Worm (Caenorhabditis elegans) whole organism, late embryonic: ENCODE results near the gene F53C3.1.

Experiments
- F13H6.1 ChIP-seq: sonication (generic microtip); optimal IDR thresholded peaks from 2 replicates; lab custom pipeline; 2016; ENCODE audit warnings: missing genetic modification characterization, missing compliant biosample characterization
- ama-1 ChIP-seq: fragments of 150-350 bp; optimal IDR thresholded peaks from 2 replicates; lab custom pipeline; 2014
- ceh-19 ChIP-seq: fragments of 200-800 bp; sonication (Bioruptor generic); optimal IDR thresholded peaks from 2 replicates; lab custom pipeline; 2018; ENCODE audit warnings: mild to moderate bottlenecking, missing genetic modification characterization, missing compliant biosample characterization
- ceh-2 ChIP-seq: sonication (generic microtip); optimal IDR thresholded peaks from 2 replicates; lab custom pipeline; 2016; ENCODE audit warnings: missing genotype, missing genetic modification characterization, missing compliant biosample characterization
- ceh-45 ChIP-seq: fragments of 200-800 bp; sonication (Bioruptor generic); IDR thresholded peaks from 2 replicates; pipeline ENCODE4 v1.3.6; 2022; ENCODE audit warnings: missing genetic modification reagents, missing genetic modification characterization, missing compliant biosample characterization
- dmd-4 ChIP-seq: sonication (generic microtip); optimal IDR thresholded peaks from 2 replicates; lab custom pipeline; 2016; ENCODE audit warnings: borderline replicate concordance, missing genetic modification characterization, missing compliant biosample characterization
- ets-4 ChIP-seq: sonication (generic microtip); optimal IDR thresholded peaks from 2 replicates; lab custom pipeline; 2016; ENCODE audit warnings: missing genetic modification characterization, missing compliant biosample characterization
- eyg-1 ChIP-seq: sonication (generic microtip); optimal IDR thresholded peaks from 2 replicates; lab custom pipeline; 2016; ENCODE audit warnings: missing genotype, missing genetic modification characterization, missing compliant biosample characterization
- lin-11 ChIP-seq: fragments of 200-800 bp; sonication (Bioruptor generic); optimal IDR thresholded peaks from 2 replicates; lab custom pipeline; 2018; ENCODE audit warnings: mild to moderate bottlenecking, missing genetic modification characterization, missing compliant biosample characterization
- pqm-1 ChIP-seq: sonication (generic microtip); optimal IDR thresholded peaks from 2 replicates; lab custom pipeline; 2016; ENCODE audit warnings: missing genetic modification characterization, missing compliant biosample characterization
- ztf-16 ChIP-seq: sonication (generic microtip); optimal IDR thresholded peaks from 2 replicates; lab custom pipeline; 2017; ENCODE audit warnings: missing genetic modification characterization, missing compliant biosample characterization

DNA sequence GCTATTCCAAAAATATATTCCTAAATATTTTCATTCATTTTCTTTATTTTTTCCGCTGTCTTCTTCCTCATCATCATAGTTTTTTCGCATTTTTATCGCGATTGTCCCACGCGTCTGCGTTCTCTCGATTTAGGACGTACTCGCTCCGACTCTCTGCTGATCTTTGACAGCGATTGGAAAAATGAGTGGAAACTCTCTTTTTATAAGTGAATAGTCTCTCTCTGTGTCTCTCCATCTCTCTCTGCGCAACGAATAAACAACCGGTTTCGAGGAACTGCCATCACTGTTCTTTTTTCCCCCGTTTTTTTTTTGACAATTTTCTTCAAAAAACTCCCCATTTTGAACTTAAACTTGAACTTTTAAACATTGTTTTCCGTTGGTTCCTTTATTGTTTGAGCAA lies 39.5 kb downstream of the F53C3.1 start:
- no peak for TF ChIP-seq ztf-16 (tag; lab: Kevin White, UChicago)
- TF ChIP-seq ceh-2 (tag; lab: Kevin White, UChicago), result no peak
- no peak for TF ChIP-seq pqm-1 (tag; lab: Kevin White, UChicago)
- no peak for TF ChIP-seq ceh-45 (GFP tag; lab: Robert Waterston, UW)
- no peak for TF ChIP-seq lin-11
- TF ChIP-seq ceh-19, result no peak
- TF ChIP-seq ets-4 (tag; lab: Kevin White, UChicago), result no peak
- no peak for TF ChIP-seq dmd-4 (tag; lab: Kevin White, UChicago)
- TF ChIP-seq eyg-1, result no peak
- TF ChIP-seq ama-1 (lab: Kevin White, UChicago), result no peak
- TF ChIP-seq F13H6.1, result no peak
